Worm (Caenorhabditis elegans): Measurements from ENCODE around the gene gst-30.

ce11 chrII:4959719-4960118 lies 24.9 kb upstream of the gst-30 start, which contains the start of gene ulp-2:
- TF ChIP-seq tra-1 (GFP tag; IDR thresholded peaks at IDR 0.05) (no peak), set-16 (GFP tag; IDR thresholded peaks at IDR 0.05) (no peak), nhr-6 (tag; optimal IDR thresholded peaks at IDR 0.05) (no peak)

Data from whole organism, L4 larva.